Fruit fly (Drosophila melanogaster) whole organism, embryonic: ENCODE data around the gene Exn.
A peak's percentile ranks its signal among the peaks of the same experiment; 100 is the strongest.

Source experiments
- CG11695 ChIP-seq: fragments of 200-800 bp; sonication (Bioruptor generic); IDR thresholded peaks from 3 replicates; pipeline ENCODE4 v1.3.6; 2022; ENCODE audit warnings: missing biosample characterization, missing genetic modification characterization
- CG16863 ChIP-seq: fragments of 200-800 bp; sonication (Bioruptor generic); optimal IDR thresholded peaks from 3 replicates; lab custom pipeline; 2016; ENCODE audit warnings: missing biosample characterization, missing genetic modification characterization
- CG17385 ChIP-seq: fragments of 200-800 bp; sonication (Bioruptor generic); optimal IDR thresholded peaks from 3 replicates; lab custom pipeline; 2018; ENCODE audit warnings: missing biosample characterization, mild to moderate bottlenecking, missing genetic modification characterization
- CG17912 ChIP-seq: fragments of 200-800 bp; sonication (Bioruptor generic); optimal IDR thresholded peaks from 2 replicates; lab custom pipeline; 2018; ENCODE audit warnings: missing biosample characterization, mild to moderate bottlenecking, missing genetic modification characterization
- CG18764 ChIP-seq: fragments of 200-800 bp; sonication (Bioruptor generic); optimal IDR thresholded peaks from 3 replicates; lab custom pipeline; 2016; ENCODE audit warnings: missing biosample characterization, missing genetic modification characterization
- CG2199 ChIP-seq: fragments of 200-800 bp; sonication (Bioruptor generic); IDR thresholded peaks from 3 replicates; pipeline ENCODE4 v1.3.6; 2022; ENCODE audit warnings: missing biosample characterization, missing genetic modification characterization
- CG31441 ChIP-seq: fragments of 200-800 bp; sonication (Bioruptor generic); IDR thresholded peaks from 2 replicates; pipeline ENCODE4 v1.3.6; 2022; ENCODE audit warnings: missing biosample characterization, missing genetic modification characterization
- CG3281 ChIP-seq: fragments of 200-800 bp; sonication (Bioruptor generic); optimal IDR thresholded peaks from 3 replicates; lab custom pipeline; 2017; ENCODE audit warnings: missing biosample characterization, mild to moderate bottlenecking, missing genetic modification characterization
- CG5245 ChIP-seq: fragments of 200-800 bp; sonication (Bioruptor generic); optimal IDR thresholded peaks from 3 replicates; lab custom pipeline; 2016; ENCODE audit warnings: missing biosample characterization, missing genetic modification characterization
- CG6654 ChIP-seq: fragments of 200-800 bp; sonication (Bioruptor generic); optimal IDR thresholded peaks from 2 replicates; lab custom pipeline; 2017; ENCODE audit warnings: missing biosample characterization, mild to moderate bottlenecking, missing genetic modification characterization
- CG8089 ChIP-seq: fragments of 200-800 bp; sonication (Bioruptor generic); optimal IDR thresholded peaks from 3 replicates; lab custom pipeline; 2016; ENCODE audit warnings: missing biosample characterization, missing genetic modification characterization
- CG8290 ChIP-seq, 3 experiments: fragments of 200-800 bp; sonication (Bioruptor generic); optimal IDR thresholded peaks; 2 replicates each; lab custom pipeline; 2016 to 2019; ENCODE audit warnings: missing biosample characterization in 3 of 3, missing genetic modification characterization in 3 of 3, mild to moderate bottlenecking in 2 of 3, moderate library complexity in 1 of 3
- CG8478 ChIP-seq: fragments of >200 bp; optimal IDR thresholded peaks from 2 replicates; lab custom pipeline; 2018
- Chrac-16 ChIP-seq: fragments of 200-800 bp; sonication (Bioruptor generic); optimal IDR thresholded peaks from 3 replicates; lab custom pipeline; 2016; ENCODE audit warnings: missing biosample characterization, missing genetic modification characterization
- D19A ChIP-seq: fragments of 200-800 bp; optimal IDR thresholded peaks from 3 replicates; lab custom pipeline; 2019; ENCODE audit warnings: missing biosample characterization, mild to moderate bottlenecking, missing genetic modification characterization, moderate library complexity
- Dfd ChIP-seq, 2 experiments: fragments of >200 bp; optimal IDR thresholded peaks; 2 replicates each; lab custom pipeline; 2017; ENCODE audit warnings: missing biosample characterization in 2 of 2, missing genetic modification characterization in 2 of 2
- Doc3 ChIP-seq: fragments of 200-800 bp; sonication (Bioruptor generic); IDR thresholded peaks from 3 replicates; pipeline ENCODE4 v1.3.6; 2022; ENCODE audit warnings: missing biosample characterization, missing genetic modification characterization; ENCODE audit not compliant: partially characterized antibody
- Dp ChIP-seq: fragments of 200-800 bp; sonication (Bioruptor generic); optimal IDR thresholded peaks from 2 replicates; lab custom pipeline; 2018; ENCODE audit warnings: missing biosample characterization, mild to moderate bottlenecking, missing genetic modification characterization, moderate library complexity
- Hr78 ChIP-seq, 2 experiments: fragments of 200-800 bp in 1 of 2; fragments of >200 bp in 1 of 2; sonication (Bioruptor generic) in 1 of 2; optimal IDR thresholded peaks; 2 replicates each; lab custom pipeline; 2017 to 2019; ENCODE audit warnings: missing biosample characterization in 2 of 2, missing genetic modification characterization in 2 of 2, mild to moderate bottlenecking in 1 of 2, moderate library complexity in 1 of 2
- Med ChIP-seq: fragments of 200-800 bp; sonication (Bioruptor generic); peaks from one replicate; lab custom pipeline; 2016; ENCODE audit warnings: missing biosample characterization, missing genetic modification characterization, mild to moderate bottlenecking, inconsistent platforms, moderate library complexity
- Myb ChIP-seq: fragments of 200-800 bp; sonication (Bioruptor generic); optimal IDR thresholded peaks from 2 replicates; lab custom pipeline; 2016; ENCODE audit warnings: missing biosample characterization, missing genetic modification characterization
- Ptx1 ChIP-seq: fragments of 200-800 bp; sonication (Bioruptor generic); IDR thresholded peaks from 2 replicates; pipeline ENCODE4 v1.3.6; 2022; ENCODE audit warnings: missing biosample characterization, missing genetic modification characterization
- Taf1 ChIP-seq: fragments of 200-800 bp; sonication (Bioruptor generic); IDR thresholded peaks from 2 replicates; pipeline ENCODE4 v1.3.6; 2022; ENCODE audit warnings: missing biosample characterization, missing genetic modification characterization
- ash1 ChIP-seq: fragments of 200-800 bp; sonication (Bioruptor generic); optimal IDR thresholded peaks from 2 replicates; lab custom pipeline; 2018; ENCODE audit warnings: missing biosample characterization, mild to moderate bottlenecking, missing genetic modification characterization
- bbx ChIP-seq: fragments of 200-800 bp; sonication (Bioruptor generic); IDR thresholded peaks from 2 replicates; pipeline ENCODE4 v1.3.6; 2022; ENCODE audit warnings: missing biosample characterization, missing genetic modification characterization; ENCODE audit not compliant: partially characterized antibody
- bowl ChIP-seq: fragments of 200-800 bp; sonication (Bioruptor generic); IDR thresholded peaks from 2 replicates; pipeline ENCODE4 v1.3.6; 2022; ENCODE audit warnings: missing biosample characterization, missing genetic modification characterization
- chinmo ChIP-seq: fragments of 200-800 bp; sonication (Bioruptor generic); IDR thresholded peaks from 4 replicates; pipeline ENCODE4 v1.3.6; 2022; ENCODE audit warnings: missing biosample characterization, missing genetic modification characterization; ENCODE audit not compliant: partially characterized antibody
- chm ChIP-seq: fragments of 200-800 bp; sonication (Bioruptor generic); IDR thresholded peaks from 2 replicates; pipeline ENCODE4 v1.3.6; 2022; ENCODE audit warnings: missing biosample characterization, missing genetic modification characterization
- chn ChIP-seq: fragments of 200-800 bp; sonication (Bioruptor generic); optimal IDR thresholded peaks from 2 replicates; lab custom pipeline; 2016; ENCODE audit warnings: missing biosample characterization, missing genetic modification characterization
- crol ChIP-seq: fragments of 200-800 bp; sonication (Bioruptor generic); IDR thresholded peaks from 2 replicates; pipeline ENCODE4 v1.3.6; 2022; ENCODE audit warnings: missing biosample characterization, missing genetic modification characterization
- esg ChIP-seq: fragments of 200-800 bp; sonication (Bioruptor generic); conservative IDR thresholded peaks from 2 replicates; pipeline ENCODE4 v1.3.6; 2022; ENCODE audit warnings: missing biosample characterization, missing genetic modification characterization
- ftz-f1 ChIP-seq: fragments of 200-800 bp; sonication (Bioruptor generic); optimal IDR thresholded peaks from 2 replicates; lab custom pipeline; 2016; ENCODE audit warnings: missing biosample characterization, missing genetic modification characterization
- kay ChIP-seq: fragments of 200-800 bp; sonication (Bioruptor generic); optimal IDR thresholded peaks from 2 replicates; lab custom pipeline; 2016; ENCODE audit warnings: missing biosample characterization, missing genetic modification characterization
- ken ChIP-seq: fragments of 200-800 bp; sonication (Bioruptor generic); IDR thresholded peaks from 3 replicates; pipeline ENCODE4 v1.3.6; 2022; ENCODE audit warnings: missing biosample characterization, missing genetic modification characterization
- lbe ChIP-seq: fragments of 200-800 bp; sonication (Bioruptor generic); optimal IDR thresholded peaks from 2 replicates; lab custom pipeline; 2016; ENCODE audit warnings: missing biosample characterization, mild to moderate bottlenecking, missing genetic modification characterization
- pzg ChIP-seq: fragments of 200-800 bp; sonication (Bioruptor generic); optimal IDR thresholded peaks from 3 replicates; lab custom pipeline; 2018; ENCODE audit warnings: missing biosample characterization, mild to moderate bottlenecking, missing genetic modification characterization, moderate library complexity
- rib ChIP-seq: fragments of 200-800 bp; sonication (Bioruptor generic); IDR thresholded peaks from 2 replicates; pipeline ENCODE4 v1.3.6; 2022; ENCODE audit warnings: missing biosample characterization, missing genetic modification characterization
- stwl ChIP-seq: fragments of 200-800 bp; sonication (Bioruptor generic); optimal IDR thresholded peaks from 3 replicates; lab custom pipeline; 2018; ENCODE audit warnings: missing biosample characterization, mild to moderate bottlenecking, missing genetic modification characterization, moderate library complexity
- tll ChIP-seq, 2 experiments: fragments of 200-800 bp in 1 of 2; fragments of >200 bp in 1 of 2; sonication (Bioruptor generic) in 1 of 2; optimal IDR thresholded peaks; 2 replicates each; lab custom pipeline; 2017 to 2019; ENCODE audit warnings: missing biosample characterization in 2 of 2, missing genetic modification characterization in 2 of 2, mild to moderate bottlenecking in 1 of 2, moderate library complexity in 1 of 2
- twi ChIP-seq: fragments of 200-800 bp; optimal IDR thresholded peaks from 2 replicates; lab custom pipeline; 2019; ENCODE audit warnings: missing biosample characterization, mild to moderate bottlenecking, missing genetic modification characterization, moderate library complexity
- vfl ChIP-seq: fragments of 200-800 bp; sonication (Bioruptor generic); optimal IDR thresholded peaks from 2 replicates; lab custom pipeline; 2016; ENCODE audit warnings: missing biosample characterization, missing genetic modification characterization
- z ChIP-seq: fragments of 200-800 bp; sonication (Bioruptor generic); IDR thresholded peaks from 3 replicates; pipeline ENCODE4 v1.3.6; 2022; ENCODE audit warnings: missing biosample characterization, missing genetic modification characterization
- zfh2 ChIP-seq: fragments of 200-800 bp; sonication (Bioruptor generic); optimal IDR thresholded peaks from 2 replicates; lab custom pipeline; 2016; ENCODE audit warnings: missing biosample characterization, missing genetic modification characterization

Exn gene

DNA sequence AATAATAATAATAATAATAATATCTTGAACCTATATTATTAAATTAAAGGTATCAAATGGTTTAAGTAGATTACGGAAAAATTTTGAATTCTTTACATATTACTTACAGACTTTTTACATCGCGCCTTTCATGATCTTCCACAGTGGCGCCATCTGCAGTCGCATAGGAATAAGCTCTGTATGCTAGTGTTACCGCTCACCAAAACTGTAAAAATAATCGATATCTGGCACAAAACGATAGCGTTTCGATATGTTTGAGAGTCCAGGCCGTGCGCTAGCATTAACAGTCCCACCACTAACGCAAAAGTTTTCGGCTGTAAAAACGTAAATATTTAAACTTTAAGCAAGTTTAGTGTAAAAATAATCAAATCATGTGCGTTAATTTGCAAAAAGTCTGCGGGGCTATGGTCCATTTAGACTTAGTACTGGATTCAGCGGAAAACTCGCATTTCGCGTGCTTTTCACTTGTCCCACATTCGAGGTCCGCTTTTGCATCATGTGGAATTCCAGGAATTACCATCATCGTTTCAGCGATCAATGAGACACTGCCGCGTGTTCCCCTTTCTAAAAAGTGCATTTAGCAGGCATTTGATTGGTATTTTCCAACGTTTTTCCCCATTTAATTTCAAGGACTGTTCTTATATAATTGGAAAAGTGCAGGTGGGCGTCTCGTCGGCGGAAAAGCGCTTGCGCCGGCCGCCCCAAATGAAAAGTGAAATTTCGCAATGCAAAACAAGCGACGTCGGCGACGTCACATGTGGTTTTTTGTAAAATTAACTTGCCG is 14.4 kb upstream of the Exn start (continued):
- TF ChIP-seq Dp, result peak; percentile 96
- peak; percentile 25 for TF ChIP-seq chn (GFP tag; lab: Kevin White, UChicago)
- TF ChIP-seq CG6654 (GFP tag; lab: Kevin White, UChicago), result no peak
- TF ChIP-seq Myb (GFP tag; lab: Kevin White, UChicago), result peak; percentile 84
- 0 out of 2 replicates have a peak, but pooled peaks have one; percentile 45 for TF ChIP-seq chm (GFP tag; lab: Robert Waterston, UW)
- TF ChIP-seq kay (GFP tag; lab: Kevin White, UChicago), result no peak
- TF ChIP-seq Ptx1 (GFP tag; lab: Robert Waterston, UW), result no peak

DNA sequence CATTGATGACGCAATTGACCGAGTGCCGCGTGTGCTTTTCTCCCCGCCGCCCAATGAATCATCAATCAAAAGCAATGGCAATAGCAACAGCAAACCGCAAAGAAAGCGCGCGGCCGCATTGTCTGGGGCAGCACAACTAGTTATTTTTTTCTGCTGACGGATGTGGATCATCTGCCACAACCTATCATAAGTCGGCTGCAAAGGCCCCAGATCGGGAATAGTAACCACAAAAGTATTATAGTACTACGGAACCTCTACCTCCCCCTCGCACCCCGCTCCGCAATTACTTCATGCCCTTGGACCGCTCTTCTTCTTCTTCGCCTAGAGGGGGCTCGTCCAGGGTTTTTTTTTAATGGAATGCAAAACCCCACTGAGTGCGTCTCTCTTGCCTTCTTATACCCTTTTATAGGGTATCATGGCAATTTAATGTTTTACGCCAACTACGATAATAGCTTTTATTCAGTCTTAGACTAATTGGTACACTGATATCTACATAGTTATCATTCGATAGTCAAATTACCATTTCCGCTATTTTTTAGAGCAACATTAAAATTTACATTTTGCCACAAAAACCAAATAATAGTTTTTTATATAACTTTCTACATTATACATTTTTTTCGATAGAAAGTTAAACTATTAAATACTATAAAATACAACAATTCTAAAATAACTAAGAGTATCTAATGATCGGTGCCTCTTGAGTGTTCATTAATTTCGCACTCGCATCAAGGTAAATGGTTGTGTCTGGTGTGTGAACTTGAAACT is 13.6 kb upstream of the Exn start:
- 0 out of 2 replicates have a peak, but pooled peaks have one; percentile 14 for TF ChIP-seq chm (GFP tag; lab: Robert Waterston, UW)
- no peak for TF ChIP-seq Dfd (GFP tag; optimal IDR thresholded peaks at IDR 0.05; lab: Kevin White, UChicago)
- TF ChIP-seq CG2199 (GFP tag; lab: Robert Waterston, UW), result peak; percentile 71; the same call in 1 of the 3 replicates
- peak; percentile 92 for TF ChIP-seq D19A
- TF ChIP-seq chinmo (GFP tag; lab: Robert Waterston, UW), result peak; percentile 67; the same call in 1 of the 4 replicates
- no peak for TF ChIP-seq Myb (GFP tag; lab: Kevin White, UChicago)
- TF ChIP-seq rib (GFP tag; lab: Robert Waterston, UW), result 0 out of 2 replicates have a peak, but pooled peaks have one; percentile 12
- TF ChIP-seq CG8290 (GFP tag; optimal IDR thresholded peaks at IDR 0.05; lab: Kevin White, UChicago), result no peak
- no peak for TF ChIP-seq CG8290 (tag; optimal IDR thresholded peaks at IDR 0.05; lab: Kevin White, UChicago)
- TF ChIP-seq CG31441 (GFP tag; lab: Robert Waterston, UW), result peak; percentile 34; the same call in 1 of the 2 replicates
- 0 out of 2 replicates have a peak, but pooled peaks have one; percentile 18 for TF ChIP-seq bbx (GFP tag; lab: Robert Waterston, UW)
- no peak for TF ChIP-seq CG8478
- peak; percentile 52 for TF ChIP-seq Med (GFP tag; lab: Kevin White, UChicago)
- no peak for TF ChIP-seq z (GFP tag; lab: Robert Waterston, UW)
- peak; percentile 36 for TF ChIP-seq lbe (GFP tag; lab: Kevin White, UChicago)
- no peak for TF ChIP-seq Chrac-16 (GFP tag; lab: Kevin White, UChicago)
- peak; percentile 30 for TF ChIP-seq stwl (tag; lab: Kevin White, UChicago)
- no peak for TF ChIP-seq CG5245 (GFP tag; lab: Kevin White, UChicago)
- no peak for TF ChIP-seq pzg (GFP tag; lab: Kevin White, UChicago)
- peak; percentile 68 for TF ChIP-seq crol (GFP tag; lab: Robert Waterston, UW)
- TF ChIP-seq ftz-f1 (GFP tag; lab: Kevin White, UChicago), result peak; percentile 7
- no peak for TF ChIP-seq esg (GFP tag; lab: Robert Waterston, UW)
- TF ChIP-seq CG11695 (GFP tag; lab: Robert Waterston, UW), result 0 out of 3 replicates have a peak, but pooled peaks have one; percentile 7
- no peak for TF ChIP-seq bowl (GFP tag; lab: Robert Waterston, UW)
- peak; percentile 48 for TF ChIP-seq CG17385 (GFP tag; lab: Kevin White, UChicago)
- TF ChIP-seq, all 482 proteins: peak for 14

DNA sequence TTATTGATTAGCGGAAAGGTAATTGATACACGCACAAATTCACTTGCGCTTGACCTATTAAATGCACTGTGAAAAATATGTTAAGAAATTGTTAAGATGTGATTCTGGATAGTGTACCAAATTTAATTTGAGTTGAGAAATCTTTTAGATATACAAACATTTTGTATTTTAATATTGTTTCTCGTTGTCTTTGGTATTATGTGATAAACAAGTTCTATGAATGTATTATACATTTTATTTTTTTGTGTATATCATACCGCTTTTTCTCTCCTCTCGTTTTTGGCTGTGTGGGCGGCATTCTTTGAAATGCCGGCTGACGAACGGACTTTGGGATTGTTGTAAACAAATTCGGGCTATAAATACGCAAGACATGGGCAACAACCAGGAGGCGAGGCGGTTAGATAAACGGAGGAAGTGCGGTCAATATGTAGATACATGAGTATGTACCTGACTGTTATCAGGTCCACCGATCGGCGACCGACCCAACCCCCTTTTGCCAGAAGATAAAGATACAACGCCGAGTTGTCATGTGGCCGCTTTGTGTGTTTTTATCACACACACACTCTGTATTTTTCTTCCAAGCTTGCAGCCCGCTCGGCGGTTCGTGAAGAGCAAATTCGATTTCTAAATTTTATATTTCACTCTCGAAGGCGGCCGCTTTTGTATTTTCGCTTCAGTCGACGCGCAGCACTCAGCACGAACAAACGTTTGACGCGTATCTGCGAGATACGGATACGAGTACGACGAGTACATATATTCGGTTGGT is 12.9 kb upstream of the Exn start:
- TF ChIP-seq ken, result peak; percentile 21; the same call in 1 of the 3 replicates
- peak; percentile 48 for TF ChIP-seq Taf1 (GFP tag; lab: Robert Waterston, UW)
- peak; percentile 39 for TF ChIP-seq CG16863 (GFP tag; lab: Kevin White, UChicago)
- no peak for TF ChIP-seq twi (tag; lab: Kevin White, UChicago)
- no peak for TF ChIP-seq vfl (GFP tag; lab: Kevin White, UChicago)
- TF ChIP-seq CG8089 (GFP tag; lab: Kevin White, UChicago), result no peak
- TF ChIP-seq tll (GFP tag; optimal IDR thresholded peaks at IDR 0.05; lab: Kevin White, UChicago), result peak in 1 of 2 experiments; percentile 7
- no peak for TF ChIP-seq ash1 (GFP tag; lab: Kevin White, UChicago)
- TF ChIP-seq zfh2 (GFP tag; lab: Kevin White, UChicago), result no peak
- TF ChIP-seq Doc3 (GFP tag; lab: Robert Waterston, UW), result no peak
- TF ChIP-seq CG17912 (GFP tag; lab: Kevin White, UChicago), result no peak
- TF ChIP-seq Hr78 (GFP tag; optimal IDR thresholded peaks at IDR 0.05; lab: Kevin White, UChicago), result peak in 1 of 2 experiments; percentile 33
- peak; percentile 5 for TF ChIP-seq CG18764
- TF ChIP-seq CG3281 (GFP tag; lab: Kevin White, UChicago), result peak; percentile 82
